Fruit fly (Drosophila melanogaster): ENCODE results near the gene CG3703.

Gene CG3703

DNA sequence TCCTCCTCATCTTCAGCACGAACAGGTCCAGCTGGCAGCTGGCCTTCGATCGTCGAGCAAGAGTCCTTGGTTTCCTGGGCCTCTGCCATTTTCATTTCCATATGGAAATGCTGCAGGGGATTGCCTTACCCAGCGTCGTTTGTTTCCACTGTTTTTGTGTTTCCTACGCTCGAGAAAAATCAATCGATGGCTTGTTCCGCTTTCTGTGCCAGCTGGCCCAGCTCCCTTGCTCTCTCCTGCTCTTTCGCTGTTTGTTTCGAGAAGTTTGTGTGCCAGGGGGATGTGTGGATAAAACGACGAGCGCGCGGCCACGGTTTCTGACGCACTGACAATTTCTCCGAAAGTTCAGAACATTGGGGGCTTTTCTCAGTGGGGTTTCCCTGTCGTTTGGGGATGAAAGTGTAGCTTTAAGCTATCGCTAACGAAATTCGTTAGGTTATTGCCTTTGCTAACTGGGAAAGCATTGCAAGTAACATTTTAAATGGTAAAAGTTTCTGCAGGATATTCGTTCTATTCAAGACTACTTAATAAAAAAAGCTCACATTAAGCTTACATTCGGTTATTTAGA, at the start of gene CG3703:
Gene CG3703 (minus strand): TSS at position 328 of the 568 bp plus-strand sequence.
- TF ChIP-seq CG8478 (optimal IDR thresholded peaks at IDR 0.05) (no peak), CTCF (optimal IDR thresholded peaks at IDR 0.05) (no peak)

DNA sequence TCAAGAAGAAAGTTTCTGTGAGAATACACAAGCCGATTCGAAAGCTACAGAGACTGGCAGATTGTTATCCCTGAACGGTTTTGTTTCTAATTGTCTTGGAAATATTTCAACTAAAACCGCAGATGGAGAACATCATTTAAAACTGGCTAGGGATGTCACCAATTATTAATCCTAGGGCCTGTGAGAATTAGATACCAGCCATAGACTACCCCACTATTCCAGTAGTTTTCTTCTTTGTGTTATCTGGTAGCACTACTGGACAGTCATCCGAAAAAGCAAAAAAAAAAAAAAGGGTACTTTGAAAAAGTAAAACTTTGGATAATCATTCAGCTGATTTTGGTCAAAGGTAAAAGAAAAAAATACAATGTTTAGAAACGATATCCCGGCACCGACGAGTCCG, 44.6 kb upstream of the CG3703 start, which contains the start of gene CG18823:
Gene CG18823 (plus strand): TSS at position 301 of the 400 bp plus-strand sequence.
- no peak for TF ChIP-seq CTCF (optimal IDR thresholded peaks at IDR 0.05)
- TF ChIP-seq CG8478 (optimal IDR thresholded peaks at IDR 0.05) = no peak

DNA sequence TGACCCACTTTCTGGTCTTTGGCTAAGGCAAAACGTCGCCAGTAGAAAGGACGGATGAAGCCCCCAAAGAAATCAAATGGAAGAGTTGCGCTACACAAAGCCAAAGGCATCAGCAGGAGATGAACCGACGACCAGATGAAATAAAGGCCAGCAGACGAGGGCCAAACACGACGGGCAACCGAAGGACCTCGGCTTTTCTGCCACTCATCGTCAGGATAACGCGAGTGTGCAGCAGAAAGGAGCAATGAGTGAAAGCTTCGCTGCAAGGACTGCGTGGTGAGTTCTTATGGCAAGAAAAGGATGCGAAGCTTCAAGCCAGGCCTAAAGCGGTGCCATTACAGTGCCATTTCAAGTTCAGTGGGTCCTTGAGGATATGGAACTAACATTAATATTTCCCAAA, 40.3 kb upstream of the CG3703 start:
- TF ChIP-seq CG8478 (optimal IDR thresholded peaks at IDR 0.05) (no peak), CTCF (optimal IDR thresholded peaks at IDR 0.05) (no peak)

DNA sequence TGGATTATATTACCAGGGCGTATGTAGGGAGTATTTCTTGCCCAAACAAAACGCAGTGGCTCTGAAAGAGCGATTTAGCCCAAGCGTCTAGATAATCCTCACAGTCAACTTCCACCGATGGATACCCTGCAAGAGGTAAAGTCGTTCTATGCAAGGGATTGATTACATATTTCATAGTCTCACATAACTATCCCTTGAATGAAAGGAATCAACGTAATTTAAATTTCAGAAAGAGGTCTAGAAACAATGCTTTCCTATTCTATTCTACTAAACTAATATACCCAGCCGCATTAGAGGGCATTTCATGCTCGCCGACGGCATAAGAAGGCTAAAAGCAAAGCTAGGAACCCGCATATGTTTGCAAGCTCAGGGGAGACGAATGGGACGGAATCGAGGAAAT, 21.2 kb upstream of the CG3703 start:
- no peak for TF ChIP-seq CTCF (optimal IDR thresholded peaks at IDR 0.05)
- no peak for TF ChIP-seq CG8478 (optimal IDR thresholded peaks at IDR 0.05)

DNA sequence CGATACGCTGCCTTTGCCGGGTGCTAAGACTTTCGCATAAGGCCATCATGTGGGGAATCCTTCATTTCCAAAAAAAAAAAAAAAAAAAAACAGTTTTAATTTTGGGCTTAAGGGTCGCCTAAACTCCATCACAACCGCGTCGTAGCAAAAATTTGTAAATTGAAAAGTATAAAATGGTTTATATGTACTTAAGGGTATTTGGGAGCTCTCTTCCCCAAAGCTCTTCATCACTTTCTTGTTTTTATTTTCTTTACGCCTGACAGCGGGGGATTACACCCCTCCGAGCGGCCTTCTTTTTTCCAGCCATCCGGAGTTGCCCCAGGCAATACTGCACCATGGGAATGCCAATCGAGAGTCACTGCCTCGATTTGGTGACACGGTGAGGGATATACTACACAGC, 18.4 kb upstream of the CG3703 start:
- no peak for TF ChIP-seq CG8478 (optimal IDR thresholded peaks at IDR 0.05)
- no peak for TF ChIP-seq CTCF (optimal IDR thresholded peaks at IDR 0.05)

DNA sequence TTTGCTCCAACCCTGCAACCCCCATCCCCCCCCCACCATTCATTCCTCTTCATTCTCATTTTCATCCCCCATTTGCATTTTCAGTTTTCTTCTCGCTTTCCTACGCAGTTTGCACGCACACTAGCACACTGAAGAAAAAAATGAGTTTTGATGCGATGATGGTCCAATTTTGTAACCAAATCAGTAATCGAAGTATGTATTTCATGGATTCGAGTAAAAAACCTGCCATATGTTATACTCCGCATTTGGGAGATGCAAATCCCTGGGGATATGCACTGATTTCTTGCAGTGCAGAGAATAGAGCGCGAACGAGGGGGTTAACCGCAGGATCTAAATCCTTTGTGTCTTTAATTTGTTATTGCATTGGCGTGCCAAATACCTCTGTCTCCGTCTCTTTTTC, 10.3 kb upstream of the CG3703 start:
- TF ChIP-seq CTCF (optimal IDR thresholded peaks at IDR 0.05) (no peak), CG8478 (optimal IDR thresholded peaks at IDR 0.05) (no peak)

DNA sequence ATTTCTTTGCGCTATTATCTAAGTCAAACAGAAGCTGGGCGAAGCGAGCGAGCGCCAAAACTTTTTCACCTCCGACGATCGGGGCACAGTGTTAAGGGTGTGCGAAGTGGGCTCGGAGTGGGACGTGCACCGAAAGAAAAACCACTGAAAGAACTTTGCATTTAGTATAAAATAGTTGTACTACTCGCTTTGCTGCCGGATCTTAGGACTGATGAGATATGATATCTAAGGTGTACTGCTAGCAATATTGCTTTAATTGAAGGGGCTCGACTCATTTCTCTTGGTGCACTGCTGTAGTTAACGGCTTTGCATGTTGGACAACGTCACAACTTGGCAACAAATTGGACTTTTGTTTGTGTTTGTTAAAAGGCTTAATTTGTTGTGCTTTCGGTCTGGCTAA, 8.2 kb upstream of the CG3703 start:
- TF ChIP-seq CG8478 (optimal IDR thresholded peaks at IDR 0.05) (no peak), CTCF (optimal IDR thresholded peaks at IDR 0.05) (no peak)

DNA sequence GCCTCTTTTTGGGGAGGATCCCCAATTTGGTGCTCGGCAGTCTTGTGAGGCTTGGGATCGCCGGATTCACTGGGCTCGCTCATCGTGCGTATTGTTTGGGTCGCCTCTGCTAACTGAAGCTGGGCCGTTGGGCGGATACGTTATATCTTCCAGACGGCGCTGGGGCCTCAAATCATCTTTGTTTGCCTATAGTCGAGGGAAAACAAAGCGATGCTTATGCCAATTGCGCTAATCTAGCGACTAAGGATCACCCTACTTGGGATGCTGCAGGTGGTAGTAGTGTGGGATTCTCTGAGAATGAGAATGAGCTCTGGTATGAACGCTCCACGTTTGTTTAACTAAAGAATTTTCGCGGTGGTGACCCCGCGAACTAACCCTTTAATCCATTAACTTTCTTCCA, 6.2 kb upstream of the CG3703 start, which contains the start of gene CG3690:
Gene CG3690 (minus strand): TSS at position 101 of the 400 bp plus-strand sequence.
- no peak for TF ChIP-seq CG8478 (optimal IDR thresholded peaks at IDR 0.05)
- TF ChIP-seq CTCF (optimal IDR thresholded peaks at IDR 0.05) = no peak

DNA sequence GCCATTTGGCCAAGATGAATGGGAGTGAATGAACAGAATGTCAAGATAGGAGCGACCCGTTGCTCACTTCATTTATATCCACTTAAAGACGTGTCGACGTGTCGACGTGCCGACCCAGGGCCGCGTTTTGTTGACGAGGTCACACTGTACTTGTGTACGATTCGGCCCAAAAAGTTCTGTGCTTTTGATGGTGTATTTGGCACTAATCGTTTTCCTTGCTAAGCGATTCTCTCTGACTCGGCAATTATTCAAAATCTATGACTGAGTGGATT, 2.6 kb upstream of the CG3703 start:
- TF ChIP-seq CTCF (optimal IDR thresholded peaks at IDR 0.05) (no peak), CG8478 (optimal IDR thresholded peaks at IDR 0.05) (no peak)

DNA sequence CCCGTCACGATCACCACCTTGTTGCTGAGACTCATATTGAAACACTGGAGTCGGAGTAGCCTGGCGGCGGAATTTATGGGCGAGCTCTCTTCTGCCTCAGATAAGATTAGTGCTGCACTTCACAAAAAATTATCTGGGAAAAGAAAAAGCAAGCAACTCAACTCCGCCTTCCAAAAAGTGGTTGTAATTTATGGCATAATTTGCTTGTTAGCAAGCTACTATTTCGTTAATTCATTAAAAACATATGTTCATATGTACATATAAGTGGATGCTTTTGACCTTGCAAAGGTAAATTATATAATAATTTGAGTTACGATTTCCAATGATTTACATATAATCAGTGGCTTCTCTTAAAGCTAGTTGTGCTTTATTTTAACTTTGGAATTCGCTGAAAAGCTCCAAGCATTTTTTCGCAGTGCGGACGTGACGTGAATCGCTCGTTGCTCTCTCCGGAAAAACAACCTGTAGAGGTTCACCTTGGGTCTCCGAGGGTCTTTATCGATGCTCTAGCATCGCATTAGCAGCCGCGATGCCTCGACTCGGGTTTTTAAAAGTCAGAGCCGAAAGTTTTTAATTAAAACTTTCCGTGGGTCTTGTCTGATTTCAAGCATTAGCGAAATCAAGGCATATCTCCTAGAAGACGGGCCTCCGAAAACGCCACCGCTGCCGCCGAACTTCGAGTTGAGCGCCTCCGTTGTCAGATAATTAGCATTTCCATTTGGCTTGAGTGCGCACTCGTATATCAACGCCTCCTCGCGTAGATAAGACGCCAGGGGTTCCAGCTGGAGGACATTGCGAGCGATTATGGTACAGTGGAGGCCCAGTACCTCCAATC, 2.1 kb upstream of the CG3703 start, which contains the start of gene CG3699:
Gene CG3699 (minus strand): TSS at position 51 of the 835 bp plus-strand sequence.
- no peak for TF ChIP-seq CG8478 (optimal IDR thresholded peaks at IDR 0.05)
- no peak for TF ChIP-seq CTCF (optimal IDR thresholded peaks at IDR 0.05)

DNA sequence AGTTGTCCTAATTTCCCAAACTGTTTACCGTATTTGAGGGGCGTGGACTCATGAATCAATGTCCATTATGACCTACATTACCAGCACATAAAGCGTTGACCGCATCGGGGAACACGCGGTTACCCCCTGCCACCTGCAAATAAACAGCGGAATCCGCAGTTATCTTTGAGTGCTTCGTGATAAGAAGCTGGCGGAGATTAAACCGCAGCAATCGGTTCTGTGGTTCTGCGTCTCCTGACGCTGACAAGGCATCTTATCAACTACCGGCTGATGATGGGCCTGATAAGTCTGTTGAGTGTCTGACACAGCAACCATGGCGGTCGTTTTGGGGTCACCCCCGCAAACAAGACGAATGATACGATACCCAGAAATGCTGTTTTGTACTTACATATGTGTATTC, 589 bp upstream of the CG3703 start:
- no peak for TF ChIP-seq CG8478 (optimal IDR thresholded peaks at IDR 0.05)
- TF ChIP-seq CTCF (optimal IDR thresholded peaks at IDR 0.05) = no peak

DNA sequence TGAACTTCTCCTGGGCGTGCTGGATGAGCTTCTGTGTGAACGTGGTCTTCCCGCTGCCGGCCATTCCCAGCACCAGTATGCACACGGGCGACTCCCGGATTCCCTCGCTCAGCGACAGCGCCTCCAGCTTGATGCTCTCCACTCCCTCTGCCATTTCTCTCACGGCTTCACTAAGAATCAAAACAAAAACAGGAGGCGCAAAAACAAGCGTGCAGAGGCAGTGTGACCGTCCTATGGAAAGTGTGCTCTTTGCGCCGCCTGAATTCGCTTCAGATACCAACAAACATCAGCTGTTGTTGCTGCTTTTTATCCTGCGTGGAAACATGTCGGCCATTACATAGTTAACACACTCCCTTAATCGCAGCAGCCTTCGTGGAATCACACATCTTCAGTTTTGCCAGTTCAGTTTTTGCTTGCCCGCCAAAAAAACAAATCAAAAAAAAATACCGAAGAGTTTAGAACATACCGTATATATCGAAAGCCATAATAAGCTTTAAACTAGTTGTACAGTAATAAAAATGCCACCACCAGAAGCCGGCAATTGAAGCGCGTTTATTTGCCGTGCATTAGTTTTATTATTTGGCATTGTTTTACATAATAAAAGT, 4.9 kb downstream of the CG3703 start, which contains the start of the genes CG3704 and mus81:
Gene CG3704 (minus strand): TSS at position 226 of the 605 bp plus-strand sequence.
Gene mus81 (plus strand): TSS at position 496 of the 605 bp plus-strand sequence.
- TF ChIP-seq CTCF (optimal IDR thresholded peaks at IDR 0.05) (no peak), CG8478 (optimal IDR thresholded peaks at IDR 0.05) (no peak)

DNA sequence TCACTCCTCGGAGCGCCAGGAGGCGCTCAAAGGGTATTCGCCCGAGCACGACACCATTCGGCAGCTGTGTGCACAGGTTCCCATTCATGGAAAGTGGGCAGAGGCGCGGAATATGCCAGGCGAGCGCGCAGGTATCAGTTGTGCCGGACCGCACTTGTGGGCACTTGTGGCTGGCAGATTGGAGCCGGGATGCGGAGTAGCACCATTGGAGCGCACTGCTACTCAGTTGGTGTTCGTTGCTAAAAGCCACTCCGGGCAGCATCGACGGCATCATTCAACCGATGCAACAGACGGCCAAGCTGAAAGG, 9.7 kb downstream of the CG3703 start:
- TF ChIP-seq CTCF (optimal IDR thresholded peaks at IDR 0.05) (no peak), CG8478 (optimal IDR thresholded peaks at IDR 0.05) (no peak)

DNA sequence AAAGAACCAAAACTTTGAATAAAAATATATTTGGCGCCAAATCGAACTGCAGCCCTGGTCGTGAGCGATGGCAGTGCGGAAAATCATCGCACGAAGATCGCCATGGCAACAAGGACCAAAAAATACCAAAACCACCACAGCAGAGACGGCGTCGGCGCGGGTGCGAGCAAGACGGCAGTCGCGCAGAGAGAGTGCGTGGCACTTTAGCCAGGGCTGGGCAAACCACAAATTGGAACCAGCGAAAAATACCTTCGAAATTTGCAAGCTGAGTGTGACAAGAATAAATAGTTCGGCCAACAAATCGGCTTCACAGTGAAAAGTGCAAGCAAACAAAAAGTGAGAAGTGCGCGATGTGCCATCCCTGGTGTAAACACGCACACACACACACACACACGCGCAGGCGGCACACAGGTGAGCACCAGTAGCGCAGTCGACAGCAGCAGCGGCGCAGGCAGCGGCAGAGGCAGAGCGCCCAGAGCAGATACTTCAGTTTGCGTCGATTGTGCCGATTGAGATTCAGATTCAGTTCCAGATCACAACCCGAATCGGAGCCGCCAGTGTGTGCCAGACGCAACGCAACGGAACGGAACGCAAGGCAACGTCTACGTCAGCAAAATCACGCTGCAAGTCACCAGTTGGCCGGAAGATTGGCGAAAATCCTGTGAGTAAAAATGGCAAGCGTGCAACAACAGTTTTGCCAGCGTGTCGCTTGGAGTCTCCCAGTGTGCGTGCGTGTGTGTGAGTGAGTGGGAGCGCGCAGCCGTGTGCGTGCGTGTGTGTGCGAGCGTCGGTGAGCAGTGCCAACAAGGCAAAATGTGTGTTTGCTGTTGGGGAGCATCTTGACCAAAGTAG, 10.3 kb downstream of the CG3703 start, which contains the start of gene TRAM:
Gene TRAM (plus strand): TSS at position 184 of the 852 bp plus-strand sequence.
- TF ChIP-seq CG8478 (optimal IDR thresholded peaks at IDR 0.05) (no peak), CTCF (optimal IDR thresholded peaks at IDR 0.05) (peak; percentile 24 to 54)

DNA sequence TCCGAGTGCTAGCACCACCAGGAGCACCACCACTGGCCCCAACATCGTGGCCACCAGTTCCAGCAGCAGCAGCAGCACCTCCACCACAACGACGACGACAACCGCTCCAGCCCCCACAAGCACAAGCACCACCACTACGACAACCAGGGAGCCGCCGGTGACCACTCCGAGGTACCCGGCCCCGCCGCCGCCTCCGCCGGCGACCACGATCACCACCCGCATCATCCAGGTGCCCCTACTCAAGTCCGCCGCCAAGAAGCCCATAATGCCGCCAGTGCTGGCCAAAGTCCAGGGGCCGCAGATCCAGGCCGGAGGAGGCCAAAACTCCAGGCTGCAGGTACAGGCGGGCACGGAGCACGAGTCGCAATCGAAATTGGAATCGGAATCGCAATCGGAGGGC, 11.6 kb downstream of the CG3703 start:
- TF ChIP-seq CG8478 (optimal IDR thresholded peaks at IDR 0.05) = no peak
- no peak for TF ChIP-seq CTCF (optimal IDR thresholded peaks at IDR 0.05)
